Fruit fly (Drosophila melanogaster): ENCODE data around the gene CG14543.

Gene CG14543

dm6 chr3R:26008892-26009539 is 47.4 kb upstream of the CG14543 start (continued):
- no peak for TF ChIP-seq CkIIα-i1 (GFP tag; IDR thresholded peaks at IDR 0.05)
- TF ChIP-seq bigmax (GFP tag; optimal IDR thresholded peaks at IDR 0.05) = no peak
- TF ChIP-seq CG3163 (GFP tag; optimal IDR thresholded peaks at IDR 0.05) = peak; percentile 53
- TF ChIP-seq Nf-YC (tag; optimal IDR thresholded peaks at IDR 0.05) = peak; percentile 72
- peak; percentile 80 for TF ChIP-seq NC2β (GFP tag; optimal IDR thresholded peaks at IDR 0.05)
- TF ChIP-seq CG31388 (GFP tag; optimal IDR thresholded peaks at IDR 0.05) = peak; percentile 73
- peak; percentile 90 for TF ChIP-seq CG7556 (GFP tag; optimal IDR thresholded peaks at IDR 0.05)
- peak; percentile 78 for TF ChIP-seq salm (tag; optimal IDR thresholded peaks at IDR 0.05)
- TF ChIP-seq B-H1 (GFP tag; IDR thresholded peaks at IDR 0.05) = peak; percentile 77
- peak; percentile 69 for TF ChIP-seq CG10431 (GFP tag; optimal IDR thresholded peaks at IDR 0.05)
- TF ChIP-seq CG16779 (GFP tag; IDR thresholded peaks at IDR 0.05) = peak; percentile 45; the same call in 1 of the 2 replicates
- TF ChIP-seq CG11247 (GFP tag; IDR thresholded peaks at IDR 0.05) = peak; percentile 80
- TF ChIP-seq exex (tag; optimal IDR thresholded peaks at IDR 0.05) = peak; percentile 17
- TF ChIP-seq CG12942 (GFP tag; optimal IDR thresholded peaks at IDR 0.05) = peak; percentile 83
- peak; percentile 87 for TF ChIP-seq ind (GFP tag; optimal IDR thresholded peaks at IDR 0.05)
- TF ChIP-seq hth (optimal IDR thresholded peaks at IDR 0.05) = no peak
- peak; percentile 78 for TF ChIP-seq Hmr (GFP tag; optimal IDR thresholded peaks at IDR 0.05)
- TF ChIP-seq CG15696 (tag; optimal IDR thresholded peaks at IDR 0.05) = peak; percentile 62
- TF ChIP-seq ab (GFP tag; optimal IDR thresholded peaks at IDR 0.05) = peak; percentile 46
- peak; percentile 69 for TF ChIP-seq CG5180 (GFP tag; optimal IDR thresholded peaks at IDR 0.05)
- TF ChIP-seq HmgD (GFP tag; optimal IDR thresholded peaks at IDR 0.05) = no peak
- peak; percentile 79 for TF ChIP-seq pnt (GFP tag; optimal IDR thresholded peaks at IDR 0.05)
- peak; percentile 63 for TF ChIP-seq Poxn (GFP tag; IDR thresholded peaks at IDR 0.05)
- peak; percentile 86 for TF ChIP-seq ems (GFP tag; optimal IDR thresholded peaks at IDR 0.05)
- TF ChIP-seq caup (GFP tag; optimal IDR thresholded peaks at IDR 0.05; ENCODE audit: severe bottlenecking) = peak; percentile 75
- peak; percentile 74 for TF ChIP-seq CG8290 (GFP tag; optimal IDR thresholded peaks at IDR 0.05)
- TF ChIP-seq CG8290 (tag; optimal IDR thresholded peaks at IDR 0.05) = peak in 1 of 2 experiments; percentile 86
- TF ChIP-seq mld (GFP tag; IDR thresholded peaks at IDR 0.05; ENCODE audit: partially characterized antibody) = no peak
- TF ChIP-seq nom (GFP tag; optimal IDR thresholded peaks at IDR 0.05) = peak; percentile 94
- TF ChIP-seq Mes4 (GFP tag; optimal IDR thresholded peaks at IDR 0.05) = peak; percentile 84
- peak; percentile 69 for TF ChIP-seq psq (GFP tag; optimal IDR thresholded peaks at IDR 0.05)
- TF ChIP-seq yki (optimal IDR thresholded peaks at IDR 0.05) = no peak
- peak; percentile 72 for TF ChIP-seq onecut (GFP tag; IDR thresholded peaks at IDR 0.05)
- peak; percentile 78 for TF ChIP-seq oc (tag; optimal IDR thresholded peaks at IDR 0.05)
- peak; percentile 41 for TF ChIP-seq abd-A (tag; optimal IDR thresholded peaks at IDR 0.05)
- TF ChIP-seq Nf-YA (GFP tag; IDR thresholded peaks at IDR 0.05) = peak; percentile 60; the same call in 1 of the 2 replicates
- TF ChIP-seq CG9876 (GFP tag; optimal IDR thresholded peaks at IDR 0.05) = peak; percentile 68
- 0 out of 2 replicates have a peak, but pooled peaks have one; percentile 16 for TF ChIP-seq CG43689 (GFP tag; IDR thresholded peaks at IDR 0.05)
- peak; percentile 54 for TF ChIP-seq CG13123 (GFP tag; optimal IDR thresholded peaks at IDR 0.05)
- TF ChIP-seq scrt (GFP tag; optimal IDR thresholded peaks at IDR 0.05) = peak; percentile 84
- TF ChIP-seq gsb-n (tag; optimal IDR thresholded peaks at IDR 0.05) = peak; percentile 83
- peak; percentile 93 for TF ChIP-seq CG11504 (tag; optimal IDR thresholded peaks at IDR 0.05)
- peak; percentile 69 for TF ChIP-seq CG30431 (GFP tag; optimal IDR thresholded peaks at IDR 0.05)
- TF ChIP-seq CG2120 (GFP tag; optimal IDR thresholded peaks at IDR 0.05) = peak; percentile 85
- peak; percentile 69 for TF ChIP-seq her (GFP tag; optimal IDR thresholded peaks at IDR 0.05)
- peak; percentile 81 for TF ChIP-seq Sry-β (GFP tag; optimal IDR thresholded peaks at IDR 0.05)
- TF ChIP-seq lmd (GFP tag; IDR thresholded peaks at IDR 0.05) = peak; percentile 89
- peak; percentile 86 for TF ChIP-seq Hr3 (GFP tag; optimal IDR thresholded peaks at IDR 0.05)
- peak; percentile 90 for TF ChIP-seq vvl (GFP tag; IDR thresholded peaks at IDR 0.05)
- TF ChIP-seq so (GFP tag; IDR thresholded peaks at IDR 0.05) = peak; percentile 84; the same call in 2 of the 3 replicates
- peak; percentile 70 for TF ChIP-seq E2f2 (GFP tag; IDR thresholded peaks at IDR 0.05)
